Worm (Caenorhabditis elegans) whole organism, young adult: Measurements from ENCODE around the gene R13H9.6.
"Not testable (repeated sequence)": the region's sequence is repeated elsewhere in the genome, so short reads cannot be mapped to it uniquely, and the experiment has no call there.

Experiments used
- B0019.2 ChIP-seq: fragments of 200-800 bp; sonication (Bioruptor generic); conservative IDR thresholded peaks from 2 replicates; pipeline ENCODE4 v1.3.6; 2022; ENCODE audit warnings: missing genetic modification reagents, missing genetic modification characterization, missing compliant biosample characterization
- B0261.1 ChIP-seq: sonication (generic microtip); optimal IDR thresholded peaks from 2 replicates; lab custom pipeline; 2016; ENCODE audit warnings: mild to moderate bottlenecking, missing genetic modification characterization, moderate library complexity, missing compliant biosample characterization
- B0336.3 ChIP-seq: fragments of 200-800 bp; sonication (Bioruptor generic); IDR thresholded peaks from 2 replicates; pipeline ENCODE4 v1.3.6; 2022; ENCODE audit warnings: missing genetic modification characterization, missing compliant biosample characterization
- D2030.7 ChIP-seq: fragments of 200-800 bp; sonication (Bioruptor generic); IDR thresholded peaks from 2 replicates; pipeline ENCODE4 v1.3.6; 2022; ENCODE audit warnings: missing genetic modification reagents, missing genetic modification characterization, missing compliant biosample characterization
- F10E7.11 ChIP-seq: sonication (generic microtip); optimal IDR thresholded peaks from 2 replicates; lab custom pipeline; 2017; ENCODE audit warnings: mild to moderate bottlenecking, missing genetic modification characterization, moderate library complexity, missing compliant biosample characterization
- F23B12.7 ChIP-seq: sonication (generic microtip); optimal IDR thresholded peaks from 2 replicates; lab custom pipeline; 2017; ENCODE audit warnings: missing genetic modification characterization, mild to moderate bottlenecking, missing compliant biosample characterization, antibody characterized with exemption, moderate library complexity; ENCODE audit not compliant: insufficient read depth
- F55B11.4 ChIP-seq: sonication (generic microtip); optimal IDR thresholded peaks from 2 replicates; lab custom pipeline; 2016; ENCODE audit warnings: missing compliant biosample characterization, missing genetic modification characterization, borderline replicate concordance; ENCODE audit not compliant: insufficient read depth
- F57C9.4 ChIP-seq: sonication (generic microtip); optimal IDR thresholded peaks from 2 replicates; lab custom pipeline; 2017; ENCODE audit warnings: mild to moderate bottlenecking, missing genetic modification characterization, missing compliant biosample characterization
- K12H6.12 ChIP-seq: fragments of 200-800 bp; sonication (Bioruptor generic); optimal IDR thresholded peaks from 2 replicates; lab custom pipeline; 2018; ENCODE audit warnings: mild to moderate bottlenecking, missing genetic modification characterization, missing compliant biosample characterization
- T07F8.4 ChIP-seq: sonication (generic microtip); optimal IDR thresholded peaks from 2 replicates; lab custom pipeline; 2016; ENCODE audit warnings: mild to moderate bottlenecking, missing genetic modification characterization, moderate library complexity, missing compliant biosample characterization
- Y53F4B.3 ChIP-seq: fragments of 200-800 bp; sonication (Bioruptor generic); IDR thresholded peaks from 2 replicates; pipeline ENCODE4 v1.3.6; 2022; ENCODE audit warnings: missing genetic modification reagents, missing genetic modification characterization, missing compliant biosample characterization
- Y56A3A.18 ChIP-seq: fragments of 200-800 bp; sonication (Bioruptor generic); IDR thresholded peaks from 2 replicates; pipeline ENCODE4 v1.3.6; 2022; ENCODE audit warnings: missing genetic modification reagents, missing genetic modification characterization, missing compliant biosample characterization
- ama-1 ChIP-seq, 3 experiments: fragments of 150-350 bp in 1 of 3; sonication (generic microtip) in 2 of 3; optimal IDR thresholded peaks; 2 replicates each; lab custom pipeline; 2014 to 2018; ENCODE audit warnings: missing biosample characterization in 2 of 3, missing genetic modification characterization in 2 of 3, missing genetic modification reagents in 2 of 3
- aptf-3 ChIP-seq: fragments of 200-800 bp; sonication (Bioruptor generic); IDR thresholded peaks from 2 replicates; pipeline ENCODE4 v1.3.6; 2022; ENCODE audit warnings: missing genetic modification characterization, missing compliant biosample characterization
- attf-3 ChIP-seq: fragments of 200-800 bp; sonication (Bioruptor generic); conservative IDR thresholded peaks from 2 replicates; pipeline ENCODE4 v1.3.6; 2022; ENCODE audit warnings: missing genetic modification reagents, missing genetic modification characterization, missing compliant biosample characterization
- attf-5 ChIP-seq: fragments of 200-800 bp; sonication (Bioruptor generic); optimal IDR thresholded peaks from 2 replicates; lab custom pipeline; 2018; ENCODE audit warnings: mild to moderate bottlenecking, missing genetic modification characterization, missing compliant biosample characterization
- cebp-2 ChIP-seq: fragments of 200-800 bp; sonication (Bioruptor generic); IDR thresholded peaks from 2 replicates; pipeline ENCODE4 v1.3.6; 2022; ENCODE audit warnings: missing genetic modification characterization, missing compliant biosample characterization
- ceh-79 ChIP-seq: sonication (generic microtip); optimal IDR thresholded peaks from 2 replicates; lab custom pipeline; 2017; ENCODE audit warnings: mild to moderate bottlenecking, missing genetic modification characterization, missing compliant biosample characterization
- chd-7 ChIP-seq: sonication (generic microtip); optimal IDR thresholded peaks from 2 replicates; lab custom pipeline; 2016; ENCODE audit warnings: mild to moderate bottlenecking, missing genetic modification characterization, moderate library complexity, missing compliant biosample characterization
- die-1 ChIP-seq: sonication (generic microtip); optimal IDR thresholded peaks from 2 replicates; lab custom pipeline; 2016; ENCODE audit warnings: missing genotype, mild to moderate bottlenecking, missing genetic modification characterization, missing compliant biosample characterization
- dpff-1 ChIP-seq: sonication (generic microtip); optimal IDR thresholded peaks from 2 replicates; lab custom pipeline; 2017; ENCODE audit warnings: mild to moderate bottlenecking, missing genetic modification characterization, missing compliant biosample characterization
- egl-18 ChIP-seq: fragments of 200-800 bp; sonication (Bioruptor generic); IDR thresholded peaks from 2 replicates; pipeline ENCODE4 v1.3.6; 2022; ENCODE audit warnings: missing genetic modification reagents, missing genetic modification characterization, missing compliant biosample characterization
- gei-17 ChIP-seq: fragments of 200-800 bp; sonication (Bioruptor generic); optimal IDR thresholded peaks from 2 replicates; lab custom pipeline; 2018; ENCODE audit warnings: mild to moderate bottlenecking, missing genetic modification characterization, missing compliant biosample characterization
- hmg-1.2 ChIP-seq: fragments of 200-800 bp; sonication (Bioruptor generic); IDR thresholded peaks from 2 replicates; pipeline ENCODE4 v1.3.6; 2022; ENCODE audit warnings: missing genetic modification reagents, missing genetic modification characterization, missing compliant biosample characterization
- let-607 ChIP-seq, 2 experiments: fragments of 200-800 bp in 1 of 2; sonication (Bioruptor generic) in 1 of 2; sonication (generic microtip) in 1 of 2; optimal IDR thresholded peaks; 2 replicates each; lab custom pipeline; 2016 to 2018; ENCODE audit warnings: mild to moderate bottlenecking in 2 of 2, missing compliant biosample characterization in 2 of 2, missing genetic modification characterization in 2 of 2, moderate library complexity in 2 of 2, missing genotype in 1 of 2
- lin-26 ChIP-seq: fragments of 200-800 bp; sonication (Bioruptor generic); IDR thresholded peaks from 2 replicates; pipeline ENCODE4 v1.3.6; 2022; ENCODE audit warnings: missing genetic modification reagents, missing genetic modification characterization, missing compliant biosample characterization
- lin-54 ChIP-seq: fragments of 200-800 bp; sonication (Bioruptor generic); optimal IDR thresholded peaks from 2 replicates; lab custom pipeline; 2018; ENCODE audit warnings: mild to moderate bottlenecking, missing genetic modification characterization, missing compliant biosample characterization
- madf-3 ChIP-seq: fragments of 200-800 bp; sonication (Bioruptor generic); IDR thresholded peaks from 2 replicates; pipeline ENCODE4 v1.3.6; 2022; ENCODE audit warnings: missing genetic modification reagents, missing genetic modification characterization, missing compliant biosample characterization
- mes-4 ChIP-seq: sonication (generic microtip); optimal IDR thresholded peaks from 2 replicates; lab custom pipeline; 2016; ENCODE audit warnings: missing genotype, missing genetic modification characterization, missing compliant biosample characterization
- nfya-2 ChIP-seq: fragments of 200-800 bp; sonication (Bioruptor generic); IDR thresholded peaks from 2 replicates; pipeline ENCODE4 v1.3.6; 2022; ENCODE audit warnings: missing genetic modification reagents, missing genetic modification characterization, missing compliant biosample characterization
- nhr-120 ChIP-seq: fragments of 200-800 bp; sonication (Bioruptor generic); IDR thresholded peaks from 2 replicates; pipeline ENCODE4 v1.3.6; 2022; ENCODE audit warnings: missing genetic modification characterization, missing compliant biosample characterization
- nhr-179 ChIP-seq: sonication (generic microtip); optimal IDR thresholded peaks from 2 replicates; lab custom pipeline; 2016; ENCODE audit warnings: mild to moderate bottlenecking, missing genetic modification characterization, missing compliant biosample characterization
- nhr-90 ChIP-seq: sonication (generic microtip); optimal IDR thresholded peaks from 2 replicates; lab custom pipeline; 2016; ENCODE audit warnings: missing genotype, mild to moderate bottlenecking, missing genetic modification characterization, missing compliant biosample characterization
- sdz-38 ChIP-seq: sonication (generic microtip); optimal IDR thresholded peaks from 2 replicates; lab custom pipeline; 2016; ENCODE audit warnings: missing genotype, missing genetic modification characterization, missing compliant biosample characterization
- snpc-3.4 ChIP-seq: sonication (generic microtip); optimal IDR thresholded peaks from 2 replicates; lab custom pipeline; 2017; ENCODE audit warnings: missing genetic modification characterization, mild to moderate bottlenecking, missing compliant biosample characterization, antibody characterized with exemption, moderate library complexity, missing genotype, missing genetic modification reagents
- snpc-4 ChIP-seq, 5 experiments: fragments of 150-350 bp in 1 of 5; sonication (generic microtip) in 4 of 5; optimal IDR thresholded peaks; 2 replicates each; lab custom pipeline; 2014 to 2018; ENCODE audit warnings: missing genetic modification characterization in 5 of 5, missing biosample characterization in 3 of 5, antibody characterized with exemption in 2 of 5, mild to moderate bottlenecking in 2 of 5, missing compliant biosample characterization in 2 of 5, missing genotype in 2 of 5, moderate library complexity in 2 of 5, missing genetic modification reagents in 1 of 5
- tbp1 ChIP-seq: fragments of 200-800 bp; sonication (Bioruptor generic); optimal IDR thresholded peaks from 2 replicates; lab custom pipeline; 2018; ENCODE audit warnings: mild to moderate bottlenecking, missing genetic modification characterization, missing compliant biosample characterization
- unc-130 ChIP-seq: sonication (generic microtip); optimal IDR thresholded peaks from 2 replicates; lab custom pipeline; 2016; ENCODE audit warnings: missing genetic modification reagents, missing genetic modification characterization, missing compliant biosample characterization
- unc-62 ChIP-seq: fragments of 150-350 bp; optimal IDR thresholded peaks from 2 replicates; lab custom pipeline; 2014; ENCODE audit warnings: missing biosample characterization, missing genetic modification reagents, missing genetic modification characterization
- ztf-22 ChIP-seq: fragments of 200-800 bp; sonication (Bioruptor generic); optimal IDR thresholded peaks from 2 replicates; lab custom pipeline; 2018; ENCODE audit warnings: mild to moderate bottlenecking, missing genetic modification characterization, moderate library complexity, missing compliant biosample characterization
- ztf-26 ChIP-seq: sonication (generic microtip); optimal IDR thresholded peaks from 2 replicates; lab custom pipeline; 2017; ENCODE audit warnings: missing genetic modification characterization, missing compliant biosample characterization

The R13H9.6 gene

DNA sequence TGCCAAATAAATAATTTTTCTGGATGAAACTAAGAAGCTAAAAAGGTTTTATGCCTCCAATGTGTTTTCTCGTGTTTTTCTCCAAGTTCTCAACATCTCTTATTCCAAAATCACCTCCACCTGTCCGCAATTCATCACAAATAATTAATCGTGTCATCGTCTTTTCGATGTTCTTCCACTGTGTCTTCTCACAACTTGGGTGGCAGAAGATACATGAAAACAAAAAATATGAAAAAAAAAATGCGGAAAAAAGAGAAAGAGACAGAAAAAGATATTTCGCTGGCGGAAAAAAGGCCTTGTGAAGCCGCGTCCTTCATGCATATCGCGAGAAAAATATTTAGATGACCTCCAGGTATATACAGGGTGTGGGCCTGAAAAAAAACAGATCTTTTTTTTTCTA, 5.4 kb upstream of the R13H9.6 start:
- TF ChIP-seq let-607 (tag; optimal IDR thresholded peaks at IDR 0.05; lab: Kevin White, UChicago) (no peak), die-1 (tag; lab: Kevin White, UChicago) (no peak), F55B11.4 (tag; lab: Kevin White, UChicago) (no peak), K12H6.12 (no peak), B0019.2 (GFP tag; lab: Robert Waterston, UW) (no peak), chd-7 (no peak), gei-17 (GFP tag; lab: Kevin White, UChicago) (no peak), unc-62 (GFP tag; lab: Kevin White, UChicago) (no peak), unc-130 (GFP tag; lab: Kevin White, UChicago) (no peak), mes-4 (no peak), B0261.1 (tag; lab: Kevin White, UChicago) (no peak), attf-3 (no peak), lin-54 (GFP tag; lab: Kevin White, UChicago) (no peak), nhr-120 (GFP tag; lab: Robert Waterston, UW) (no peak), D2030.7 (no peak)

DNA sequence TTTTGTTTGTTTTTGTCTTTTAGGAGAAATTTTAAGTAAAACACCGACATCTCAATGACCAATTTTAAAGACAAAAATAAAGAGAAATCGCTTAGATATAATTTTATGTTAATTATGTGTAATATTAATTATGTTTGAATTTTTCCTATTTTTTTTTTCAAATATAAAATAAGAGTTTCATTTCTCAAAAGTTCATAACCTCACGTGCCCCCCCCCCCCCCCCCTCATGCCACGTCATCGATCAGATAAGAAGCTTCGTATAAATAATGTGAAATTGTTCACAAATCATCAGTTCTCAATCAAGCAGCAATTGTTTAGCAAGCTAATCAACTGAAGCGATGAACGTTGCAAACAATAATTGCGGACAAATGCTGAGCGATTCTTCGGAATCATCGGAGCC, 2.2 kb upstream of the R13H9.6 start, which contains the start of gene C02B10.6:
C02B10.6 (plus strand) TSS at position 301 of the 400 bp plus-strand sequence.
- TF ChIP-seq lin-54 (GFP tag; lab: Kevin White, UChicago); ztf-26 (tag; lab: Kevin White, UChicago); ama-1 (optimal IDR thresholded peaks at IDR 0.05; lab: Kevin White, UChicago); ama-1 (GFP tag; optimal IDR thresholded peaks at IDR 0.05; lab: Kevin White, UChicago): not testable (repeated sequence)
- TF ChIP-seq, all 124 proteins: peak for 0; not testable (repeated sequence) for 124

DNA sequence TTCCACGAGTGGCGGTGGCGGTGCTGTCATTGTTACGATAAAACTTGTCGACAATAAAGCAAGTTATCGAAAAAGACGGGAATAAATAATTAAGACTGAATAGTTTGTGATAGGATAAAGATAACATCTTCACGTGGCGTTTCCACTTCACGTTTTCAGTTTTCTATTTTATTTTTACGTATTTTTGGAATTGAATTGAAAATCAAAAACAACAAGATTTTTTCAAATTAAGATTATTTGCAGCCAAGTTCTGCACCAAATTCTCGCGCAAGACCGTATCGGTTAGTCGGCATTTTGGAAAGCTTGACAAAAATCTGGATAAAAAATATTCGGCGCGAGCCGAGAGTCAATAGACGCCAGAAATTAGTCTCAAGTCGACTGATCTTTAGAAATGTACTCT, 1.6 kb downstream of the R13H9.6 start, which contains the start of gene ttbk-2.2:
ttbk-2.2 (minus strand) TSS at position 101 of the 400 bp plus-strand sequence.
- not testable (repeated sequence) for TF ChIP-seq ceh-79 (tag; lab: Kevin White, UChicago); F23B12.7; F10E7.11

DNA sequence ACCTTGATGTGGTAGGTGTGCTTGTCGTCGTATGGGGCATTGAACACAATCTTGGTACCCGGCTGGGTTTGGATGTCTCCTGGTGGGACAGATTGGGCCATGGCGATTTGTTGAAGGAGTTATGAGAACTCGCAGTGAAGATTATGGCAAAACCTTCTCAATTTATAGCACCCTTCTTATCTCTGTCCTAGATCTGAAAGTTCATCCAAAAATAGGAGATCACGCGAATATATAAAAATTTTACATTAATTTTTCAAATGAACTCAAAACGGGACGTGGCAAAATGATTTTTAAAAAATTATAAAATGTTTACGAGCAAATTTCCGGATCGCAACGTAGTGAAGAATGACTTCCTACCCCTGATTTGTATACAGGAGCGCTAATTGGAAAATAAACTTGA, 3.5 kb downstream of the R13H9.6 start, which contains the start of gene msp-53:
msp-53 (minus strand) TSS at position 101 of the 400 bp plus-strand sequence.
- TF ChIP-seq ztf-22 (GFP tag; lab: Kevin White, UChicago); Y53F4B.3; dpff-1 (tag; lab: Kevin White, UChicago): not testable (repeated sequence)

DNA sequence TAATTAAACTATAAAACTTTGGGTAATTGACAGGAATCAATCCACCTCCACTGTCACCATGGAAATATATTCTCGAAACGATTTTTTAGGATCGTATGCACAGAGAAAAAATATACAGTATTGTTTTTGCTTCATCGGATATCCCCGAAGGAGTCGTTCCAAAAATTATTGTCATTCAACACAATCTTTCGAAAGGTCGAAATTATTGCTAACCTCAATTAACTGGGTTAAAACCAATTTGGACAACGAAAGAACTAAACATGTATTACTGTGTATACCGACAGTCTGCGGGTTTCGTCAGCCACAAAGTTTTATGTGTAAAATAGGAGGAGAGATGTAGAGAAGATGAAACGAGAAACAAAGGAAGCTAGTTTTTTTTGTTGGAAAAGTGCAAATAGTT, 5.1 kb downstream of the R13H9.6 start:
- peak; percentile 75 for TF ChIP-seq hmg-1.2 (GFP tag; lab: Robert Waterston, UW)
- no peak for TF ChIP-seq madf-3 (GFP tag; lab: Robert Waterston, UW)
- TF ChIP-seq attf-5 (GFP tag; lab: Kevin White, UChicago): no peak
- no peak for TF ChIP-seq egl-18 (GFP tag; lab: Robert Waterston, UW)
- no peak for TF ChIP-seq nhr-179 (tag; lab: Kevin White, UChicago)
- peak; percentile 57 for TF ChIP-seq snpc-3.4 (tag; lab: Kevin White, UChicago)
- peak; percentile 76 for TF ChIP-seq tbp1 (GFP tag; lab: Kevin White, UChicago)
- no peak; the same call in 1 of the 2 replicates for TF ChIP-seq lin-26 (GFP tag; lab: Robert Waterston, UW)
- TF ChIP-seq nfya-2 (GFP tag; lab: Robert Waterston, UW): no peak
- TF ChIP-seq F23B12.7: peak; percentile 34
- TF ChIP-seq B0336.3: no peak
- 0 out of 2 replicates have a peak, but pooled peaks have one; percentile 60 for TF ChIP-seq Y56A3A.18
- peak; percentile 94 for TF ChIP-seq snpc-4 (GFP tag; optimal IDR thresholded peaks at IDR 0.05; lab: Kevin White, UChicago)
- TF ChIP-seq snpc-4 (tag; optimal IDR thresholded peaks at IDR 0.05; lab: Kevin White, UChicago): peak; percentile 95 to 98 (median 96)
- no peak for TF ChIP-seq aptf-3 (GFP tag; lab: Robert Waterston, UW)
- TF ChIP-seq F57C9.4 (tag; lab: Kevin White, UChicago): no peak
- TF ChIP-seq sdz-38 (tag; lab: Kevin White, UChicago): no peak
- TF ChIP-seq mes-4: no peak
- no peak for TF ChIP-seq nhr-90 (tag; lab: Kevin White, UChicago)
- no peak for TF ChIP-seq T07F8.4
- TF ChIP-seq cebp-2 (GFP tag; lab: Robert Waterston, UW): no peak
